Worm (Caenorhabditis elegans) whole organism, L1 larva: ENCODE results near the gene fbxa-135.
A peak's percentile ranks its signal among the peaks of the same experiment; 100 is the strongest.

Source experiments
- C04F5.9 ChIP-seq: sonication (generic microtip); optimal IDR thresholded peaks from 2 replicates; lab custom pipeline; 2016; ENCODE audit warnings: missing genetic modification characterization, missing compliant biosample characterization
- C16A3.4 ChIP-seq: fragments of 150-350 bp; optimal IDR thresholded peaks from 2 replicates; lab custom pipeline; 2014; ENCODE audit warnings: missing biosample characterization, missing genetic modification characterization
- C34B4.2 ChIP-seq: sonication (generic microtip); optimal IDR thresholded peaks from 2 replicates; lab custom pipeline; 2017; ENCODE audit warnings: mild to moderate bottlenecking, missing genetic modification characterization, missing compliant biosample characterization
- Y116A8C.19 ChIP-seq: sonication (generic microtip); optimal IDR thresholded peaks from 2 replicates; lab custom pipeline; 2016; ENCODE audit warnings: missing compliant biosample characterization, missing genetic modification characterization, borderline replicate concordance
- aha-1 ChIP-seq: fragments of 150-350 bp; optimal IDR thresholded peaks from 2 replicates; lab custom pipeline; 2014; ENCODE audit warnings: missing biosample characterization, missing genetic modification characterization
- ama-1 ChIP-seq: fragments of 150-350 bp; optimal IDR thresholded peaks from 2 replicates; lab custom pipeline; 2014
- ceh-63 ChIP-seq: fragments of 200-800 bp; sonication (Bioruptor generic); optimal IDR thresholded peaks from 2 replicates; lab custom pipeline; 2018; ENCODE audit warnings: mild to moderate bottlenecking, missing genetic modification characterization, missing compliant biosample characterization
- ceh-8 ChIP-seq: fragments of 200-800 bp; sonication (Bioruptor generic); optimal IDR thresholded peaks from 2 replicates; lab custom pipeline; 2018; ENCODE audit warnings: mild to moderate bottlenecking, missing genetic modification characterization, moderate library complexity, missing compliant biosample characterization
- ces-1 ChIP-seq: fragments of 150-350 bp; optimal IDR thresholded peaks from 2 replicates; lab custom pipeline; 2014; ENCODE audit warnings: missing biosample characterization, missing genetic modification reagents, missing genetic modification characterization
- dsc-1 ChIP-seq: sonication (generic microtip); optimal IDR thresholded peaks from 2 replicates; lab custom pipeline; 2016; ENCODE audit warnings: mild to moderate bottlenecking, missing genetic modification characterization, missing compliant biosample characterization
- efl-1 ChIP-seq, 4 experiments: fragments of 150-350 bp; optimal IDR thresholded peaks in 3 of 4; peaks in 1 of 4; 1 replicate in 1 of 4; 2 replicates in 3 of 4; lab custom pipeline; 2014; ENCODE audit warnings: missing biosample characterization in 2 of 4, missing genetic modification characterization in 2 of 4, missing genetic modification reagents in 2 of 4
- egl-13 ChIP-seq: sonication (generic microtip); optimal IDR thresholded peaks from 2 replicates; lab custom pipeline; 2016; ENCODE audit warnings: missing genotype, missing genetic modification reagents, missing genetic modification characterization, missing compliant biosample characterization
- elt-2 ChIP-seq: sonication (generic microtip); optimal IDR thresholded peaks from 2 replicates; lab custom pipeline; 2016; ENCODE audit warnings: missing genetic modification characterization, mild to moderate bottlenecking, inconsistent platforms, missing compliant biosample characterization, missing genetic modification reagents
- fkh-4 ChIP-seq: sonication (generic microtip); optimal IDR thresholded peaks from 2 replicates; lab custom pipeline; 2016; ENCODE audit warnings: missing compliant biosample characterization, missing genetic modification characterization, borderline replicate concordance
- isw-1 ChIP-seq: fragments of 200-800 bp; sonication (Bioruptor generic); IDR thresholded peaks from 2 replicates; pipeline ENCODE4 v1.3.6; 2022; ENCODE audit warnings: missing genetic modification characterization, missing compliant biosample characterization
- jun-1 ChIP-seq: fragments of 150-350 bp; optimal IDR thresholded peaks from 2 replicates; lab custom pipeline; 2014; ENCODE audit warnings: missing biosample characterization, missing genetic modification reagents, missing genetic modification characterization
- lin-13 ChIP-seq: fragments of 150-350 bp; optimal IDR thresholded peaks from 2 replicates; lab custom pipeline; 2014; ENCODE audit warnings: missing biosample characterization, missing genetic modification reagents, missing genetic modification characterization
- lin-39 ChIP-seq: fragments of 150-350 bp; optimal IDR thresholded peaks from 2 replicates; lab custom pipeline; 2014; ENCODE audit warnings: missing biosample characterization, missing genetic modification reagents, missing genetic modification characterization
- lsy-2 ChIP-seq, 2 experiments: fragments of 150-350 bp; optimal IDR thresholded peaks; 2 replicates each; lab custom pipeline; 2014; ENCODE audit warnings: missing biosample characterization in 2 of 2, missing genetic modification characterization in 2 of 2
- nhr-12 ChIP-seq: sonication (generic microtip); optimal IDR thresholded peaks from 2 replicates; lab custom pipeline; 2017; ENCODE audit warnings: missing biosample characterization, missing genetic modification characterization
- nhr-19 ChIP-seq: fragments of 200-800 bp; sonication (Bioruptor generic); conservative IDR thresholded peaks from 2 replicates; pipeline ENCODE4 v1.3.6; 2022; ENCODE audit warnings: missing genetic modification characterization, missing compliant biosample characterization
- nhr-77 ChIP-seq: fragments of 150-350 bp; optimal IDR thresholded peaks from 2 replicates; lab custom pipeline; 2014; ENCODE audit warnings: missing biosample characterization, missing genetic modification characterization
- nhr-85 ChIP-seq: sonication (generic microtip); peaks from one replicate; lab custom pipeline; 2016; ENCODE audit warnings: missing genetic modification characterization, inconsistent platforms, missing compliant biosample characterization
- nhr-90 ChIP-seq: sonication (generic microtip); optimal IDR thresholded peaks from 2 replicates; lab custom pipeline; 2016; ENCODE audit warnings: mild to moderate bottlenecking, missing genetic modification characterization, missing compliant biosample characterization; ENCODE audit not compliant: poor library complexity
- pqm-1 ChIP-seq: sonication (generic microtip); optimal IDR thresholded peaks from 3 replicates; lab custom pipeline; 2017; ENCODE audit warnings: missing biosample characterization, missing genetic modification characterization
- rnt-1 ChIP-seq: sonication (generic microtip); optimal IDR thresholded peaks from 2 replicates; lab custom pipeline; 2016; ENCODE audit warnings: mild to moderate bottlenecking, missing genetic modification characterization, moderate library complexity, missing compliant biosample characterization
- skn-1 ChIP-seq: fragments of 150-350 bp; optimal IDR thresholded peaks from 2 replicates; lab custom pipeline; 2014; ENCODE audit warnings: missing biosample characterization, missing genetic modification characterization
- snu-23 ChIP-seq: sonication (generic microtip); optimal IDR thresholded peaks from 2 replicates; lab custom pipeline; 2016; ENCODE audit warnings: missing genetic modification characterization, missing compliant biosample characterization
- unc-130 ChIP-seq: fragments of 150-350 bp; optimal IDR thresholded peaks from 2 replicates; lab custom pipeline; 2017; ENCODE audit warnings: missing biosample characterization, missing genetic modification characterization, inconsistent platforms
- unc-98 ChIP-seq: fragments of 200-800 bp; sonication (Bioruptor generic); IDR thresholded peaks from 2 replicates; pipeline ENCODE4 v1.3.6; 2022; ENCODE audit warnings: missing genetic modification characterization, missing compliant biosample characterization
- zag-1 ChIP-seq: fragments of 150-350 bp; optimal IDR thresholded peaks from 2 replicates; lab custom pipeline; 2014; ENCODE audit warnings: missing biosample characterization, missing genetic modification characterization

Gene fbxa-135

ce11 chrV:15417822-15418221 lies 15.8 kb downstream of the fbxa-135 start, which contains the start of gene T06E6.10:
Gene T06E6.10, plus strand, starts transcription at chrV:15418122.
- TF ChIP-seq isw-1 (GFP tag; lab: Robert Waterston, UW): no peak
- no peak for TF ChIP-seq unc-130 (tag; lab: Kevin White, UChicago)
- no peak for TF ChIP-seq skn-1 (tag; lab: Kevin White, UChicago)
- TF ChIP-seq efl-1 (optimal IDR thresholded peaks at IDR 0.05; lab: Kevin White, UChicago): no peak
- TF ChIP-seq efl-1 (GFP tag; optimal IDR thresholded peaks at IDR 0.05 in 1 of 2; lab: Kevin White, UChicago): no peak
- no peak for TF ChIP-seq nhr-19 (GFP tag; lab: Robert Waterston, UW)
- no peak for TF ChIP-seq Y116A8C.19 (tag; lab: Kevin White, UChicago)
- no peak for TF ChIP-seq elt-2 (tag; lab: Kevin White, UChicago)
- TF ChIP-seq pqm-1: no peak
- TF ChIP-seq nhr-12 (tag; lab: Kevin White, UChicago): no peak
- TF ChIP-seq dsc-1 (tag; lab: Kevin White, UChicago): no peak
- no peak for TF ChIP-seq lin-13 (GFP tag; lab: Kevin White, UChicago)
- no peak for TF ChIP-seq fkh-4
- TF ChIP-seq lsy-2 (tag; optimal IDR thresholded peaks at IDR 0.05; lab: Kevin White, UChicago): no peak

DNA sequence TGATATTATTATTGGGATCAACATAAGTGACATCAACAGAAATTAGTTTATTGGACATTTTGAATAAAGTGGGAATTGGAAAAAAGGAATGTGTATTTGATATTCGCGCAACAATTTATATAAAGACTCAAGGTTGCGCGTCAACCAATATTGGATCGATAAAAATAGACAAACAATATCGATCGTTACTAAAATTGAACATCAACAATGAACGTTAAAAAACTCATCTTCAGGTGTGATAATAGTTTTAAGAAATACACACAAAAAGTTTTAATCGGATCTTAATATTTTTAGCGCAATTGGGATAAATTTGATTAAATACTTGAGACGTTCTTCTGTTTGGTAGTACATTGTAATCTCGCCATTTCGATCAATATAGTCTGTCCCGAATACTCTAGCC lies 21.5 kb downstream of the fbxa-135 start, which contains the start of gene fbxa-104:
fbxa-104 (minus strand) TSS at position 83 of the 400 bp plus-strand sequence.
- TF ChIP-seq nhr-77 (tag; lab: Kevin White, UChicago) (no peak), ceh-63 (no peak), skn-1 (tag; lab: Kevin White, UChicago) (no peak), isw-1 (GFP tag; lab: Robert Waterston, UW) (no peak), nhr-19 (GFP tag; lab: Robert Waterston, UW) (no peak), ama-1 (no peak), rnt-1 (tag; lab: Kevin White, UChicago) (no peak), C16A3.4 (tag; lab: Kevin White, UChicago) (no peak), lin-39 (no peak), pqm-1 (no peak), nhr-12 (tag; lab: Kevin White, UChicago) (no peak), zag-1 (tag; lab: Kevin White, UChicago) (no peak), snu-23 (GFP tag; lab: Kevin White, UChicago) (no peak), nhr-90 (no peak), ces-1 (GFP tag; lab: Kevin White, UChicago) (no peak), jun-1 (tag; lab: Kevin White, UChicago) (no peak)

ce11 chrV:15425368-15426091 lies 23.5 kb downstream of the fbxa-135 start, which contains the start of gene Y36E3A.2:
Gene Y36E3A.2, plus strand, starts transcription at chrV:15426041.
- TF ChIP-seq efl-1 (optimal IDR thresholded peaks at IDR 0.05; lab: Kevin White, UChicago) (no peak), efl-1 (GFP tag; optimal IDR thresholded peaks at IDR 0.05 in 1 of 2; lab: Kevin White, UChicago) (peak in 1 of 2 experiments; percentile 9), C34B4.2 (tag; lab: Kevin White, UChicago) (no peak), elt-2 (tag; lab: Kevin White, UChicago) (peak; percentile 65)

ce11 chrV:15426944-15427343 lies 24.9 kb downstream of the fbxa-135 start, which contains the start of gene fbxa-209:
Gene fbxa-209, minus strand, starts transcription at chrV:15427044.
- no peak for TF ChIP-seq unc-130 (tag; lab: Kevin White, UChicago)
- no peak for TF ChIP-seq C04F5.9 (tag; lab: Kevin White, UChicago)
- TF ChIP-seq skn-1 (tag; lab: Kevin White, UChicago): no peak
- no peak for TF ChIP-seq aha-1 (tag; lab: Kevin White, UChicago)
- no peak for TF ChIP-seq lin-13 (GFP tag; lab: Kevin White, UChicago)
- TF ChIP-seq Y116A8C.19 (tag; lab: Kevin White, UChicago): no peak
- peak; percentile 13 for TF ChIP-seq nhr-85
- no peak for TF ChIP-seq unc-98 (GFP tag; lab: Robert Waterston, UW)
- no peak for TF ChIP-seq efl-1 (optimal IDR thresholded peaks at IDR 0.05; lab: Kevin White, UChicago)
- TF ChIP-seq efl-1 (GFP tag; optimal IDR thresholded peaks at IDR 0.05 in 1 of 2; lab: Kevin White, UChicago): peak in 1 of 2 experiments; percentile 84
- TF ChIP-seq ceh-8 (GFP tag; lab: Kevin White, UChicago): no peak
- no peak for TF ChIP-seq egl-13
